Fruit fly (Drosophila melanogaster) whole organism, pupa: ENCODE measurements around the gene CG46306.

Experiments
- CG14655 ChIP-seq: fragments of 200-800 bp; sonication (Bioruptor generic); optimal IDR thresholded peaks from 3 replicates; lab custom pipeline; 2017; ENCODE audit warnings: mild to moderate bottlenecking, missing biosample characterization, missing genetic modification reagents, missing genetic modification characterization
- CG34367 ChIP-seq: fragments of 200-800 bp; sonication (Bioruptor generic); optimal IDR thresholded peaks from 2 replicates; lab custom pipeline; 2018; ENCODE audit warnings: missing biosample characterization, mild to moderate bottlenecking, missing genetic modification characterization
- EcR ChIP-seq: fragments of 200-800 bp; sonication (Bioruptor generic); optimal IDR thresholded peaks from 3 replicates; lab custom pipeline; 2019; ENCODE audit warnings: missing biosample characterization, missing genetic modification characterization, mild to moderate bottlenecking, moderate library complexity, missing genetic modification reagents
- fd96Ca ChIP-seq: fragments of 200-800 bp; sonication (Bioruptor generic); IDR thresholded peaks from 3 replicates; pipeline ENCODE4 v1.3.6; 2022; ENCODE audit warnings: missing biosample characterization, missing genetic modification characterization
- rn ChIP-seq: fragments of 200-800 bp; sonication (Bioruptor generic); IDR thresholded peaks from 2 replicates; pipeline ENCODE4 v1.3.6; 2022; ENCODE audit warnings: missing biosample characterization, missing genetic modification characterization

- TF ChIP-seq EcR (GFP tag; lab: Kevin White, UChicago) = no peak
- TF ChIP-seq rn (GFP tag; lab: Robert Waterston, UW) = no peak
- no peak for TF ChIP-seq CG14655 (GFP tag; lab: Kevin White, UChicago)
- TF ChIP-seq CG34367 (tag; lab: Kevin White, UChicago) = no peak
- TF ChIP-seq fd96Ca = no peak
Measured at dm6 chrX:16798166-16798565, 37.2 kb downstream of the CG46306 start.
